Worm (Caenorhabditis elegans) whole organism, late embryonic: ENCODE data around the gene C10C6.7.

Experiments used
- C38D4.7 ChIP-seq: fragments of 200-800 bp; sonication (Bioruptor generic); optimal IDR thresholded peaks from 2 replicates; lab custom pipeline; 2018; ENCODE audit warnings: mild to moderate bottlenecking, missing genetic modification characterization, moderate library complexity, missing compliant biosample characterization
- F13H6.1 ChIP-seq: sonication (generic microtip); optimal IDR thresholded peaks from 2 replicates; lab custom pipeline; 2016; ENCODE audit warnings: missing genetic modification characterization, missing compliant biosample characterization
- K02D7.2 ChIP-seq: sonication (generic microtip); optimal IDR thresholded peaks from 2 replicates; lab custom pipeline; 2017; ENCODE audit warnings: mild to moderate bottlenecking, missing genetic modification characterization, missing compliant biosample characterization
- Y22D7AL.16 ChIP-seq: sonication (generic microtip); optimal IDR thresholded peaks from 2 replicates; lab custom pipeline; 2016; ENCODE audit warnings: missing genetic modification characterization, missing compliant biosample characterization
- ahr-1 ChIP-seq: sonication (generic microtip); optimal IDR thresholded peaks from 2 replicates; lab custom pipeline; 2016; ENCODE audit warnings: missing genetic modification characterization, missing compliant biosample characterization
- ceh-14 ChIP-seq: sonication (generic microtip); optimal IDR thresholded peaks from 2 replicates; lab custom pipeline; 2016; ENCODE audit warnings: missing genotype, missing genetic modification characterization, missing compliant biosample characterization
- ceh-18 ChIP-seq: sonication (generic microtip); optimal IDR thresholded peaks from 2 replicates; lab custom pipeline; 2016; ENCODE audit warnings: missing genetic modification characterization, missing compliant biosample characterization
- ceh-2 ChIP-seq: sonication (generic microtip); optimal IDR thresholded peaks from 2 replicates; lab custom pipeline; 2016; ENCODE audit warnings: missing genotype, missing genetic modification characterization, missing compliant biosample characterization
- ceh-24 ChIP-seq: sonication (generic microtip); optimal IDR thresholded peaks from 2 replicates; lab custom pipeline; 2016; ENCODE audit warnings: mild to moderate bottlenecking, missing genetic modification characterization, missing compliant biosample characterization
- ceh-34 ChIP-seq: sonication (generic microtip); optimal IDR thresholded peaks from 2 replicates; lab custom pipeline; 2016; ENCODE audit warnings: mild to moderate bottlenecking, missing genetic modification characterization, missing compliant biosample characterization
- ceh-45 ChIP-seq: fragments of 200-800 bp; sonication (Bioruptor generic); IDR thresholded peaks from 2 replicates; pipeline ENCODE4 v1.3.6; 2022; ENCODE audit warnings: missing genetic modification reagents, missing genetic modification characterization, missing compliant biosample characterization
- ceh-48 ChIP-seq: sonication (generic microtip); optimal IDR thresholded peaks from 2 replicates; lab custom pipeline; 2016; ENCODE audit warnings: missing genetic modification characterization, inconsistent platforms, missing compliant biosample characterization
- che-1 ChIP-seq: sonication (generic microtip); optimal IDR thresholded peaks from 2 replicates; lab custom pipeline; 2016; ENCODE audit warnings: mild to moderate bottlenecking, missing genetic modification characterization, missing compliant biosample characterization
- dmd-4 ChIP-seq: sonication (generic microtip); optimal IDR thresholded peaks from 2 replicates; lab custom pipeline; 2016; ENCODE audit warnings: borderline replicate concordance, missing genetic modification characterization, missing compliant biosample characterization
- elt-2 ChIP-seq: sonication (generic microtip); optimal IDR thresholded peaks from 2 replicates; lab custom pipeline; 2016; ENCODE audit warnings: missing genetic modification reagents, missing genetic modification characterization, missing compliant biosample characterization
- elt-4 ChIP-seq: sonication (generic microtip); optimal IDR thresholded peaks from 2 replicates; lab custom pipeline; 2016; ENCODE audit warnings: missing genetic modification characterization, missing compliant biosample characterization
- hlh-15 ChIP-seq: sonication (generic microtip); optimal IDR thresholded peaks from 2 replicates; lab custom pipeline; 2016; ENCODE audit warnings: missing genetic modification characterization, missing compliant biosample characterization
- hlh-30 ChIP-seq: sonication (generic microtip); optimal IDR thresholded peaks from 2 replicates; lab custom pipeline; 2017; ENCODE audit warnings: antibody characterized with exemption, missing genetic modification characterization, missing compliant biosample characterization; ENCODE audit not compliant: insufficient read depth
- hlh-6 ChIP-seq: sonication (generic microtip); optimal IDR thresholded peaks from 2 replicates; lab custom pipeline; 2016; ENCODE audit warnings: missing genotype, missing genetic modification characterization, missing compliant biosample characterization
- hlh-8 ChIP-seq: sonication (generic microtip); optimal IDR thresholded peaks from 2 replicates; lab custom pipeline; 2016; ENCODE audit warnings: missing genotype, missing genetic modification characterization, missing compliant biosample characterization
- mec-3 ChIP-seq: sonication (generic microtip); optimal IDR thresholded peaks from 2 replicates; lab custom pipeline; 2016; ENCODE audit warnings: borderline replicate concordance, missing genetic modification characterization, missing compliant biosample characterization
- nfya-1 ChIP-seq: sonication (generic microtip); optimal IDR thresholded peaks from 2 replicates; lab custom pipeline; 2017; ENCODE audit warnings: missing genetic modification characterization, mild to moderate bottlenecking, missing compliant biosample characterization, antibody characterized with exemption, moderate library complexity
- npax-4 ChIP-seq: sonication (generic microtip); optimal IDR thresholded peaks from 2 replicates; lab custom pipeline; 2016; ENCODE audit warnings: missing genetic modification characterization, missing compliant biosample characterization
- odd-2 ChIP-seq: sonication (generic microtip); optimal IDR thresholded peaks from 2 replicates; lab custom pipeline; 2017; ENCODE audit warnings: antibody characterized with exemption, mild to moderate bottlenecking, missing genetic modification characterization, missing compliant biosample characterization
- pat-9 ChIP-seq: fragments of 200-800 bp; sonication (Bioruptor generic); optimal IDR thresholded peaks from 2 replicates; lab custom pipeline; 2018; ENCODE audit warnings: mild to moderate bottlenecking, missing genetic modification characterization, moderate library complexity, missing compliant biosample characterization
- pax-1 ChIP-seq: fragments of 150-350 bp; optimal IDR thresholded peaks from 2 replicates; lab custom pipeline; 2014; ENCODE audit warnings: missing biosample characterization, missing genetic modification characterization
- pha-4 ChIP-seq: fragments of 150-350 bp; optimal IDR thresholded peaks from 2 replicates; lab custom pipeline; 2018; ENCODE audit warnings: missing biosample characterization, missing genetic modification reagents, missing genetic modification characterization
- pqm-1 ChIP-seq: sonication (generic microtip); optimal IDR thresholded peaks from 2 replicates; lab custom pipeline; 2016; ENCODE audit warnings: missing genetic modification characterization, missing compliant biosample characterization
- pros-1 ChIP-seq: fragments of 150-350 bp; optimal IDR thresholded peaks from 2 replicates; lab custom pipeline; 2014; ENCODE audit warnings: missing biosample characterization, missing genetic modification reagents, missing genetic modification characterization
- ref-2 ChIP-seq: sonication (generic microtip); optimal IDR thresholded peaks from 2 replicates; lab custom pipeline; 2016; ENCODE audit warnings: missing genetic modification characterization, missing compliant biosample characterization
- rnt-1 ChIP-seq: sonication (generic microtip); optimal IDR thresholded peaks from 2 replicates; lab custom pipeline; 2016; ENCODE audit warnings: missing genetic modification characterization, missing compliant biosample characterization
- sox-2 ChIP-seq: fragments of 200-800 bp; sonication (Bioruptor generic); IDR thresholded peaks from 2 replicates; pipeline ENCODE4 v1.3.6; 2022; ENCODE audit warnings: missing genetic modification reagents, missing genetic modification characterization, missing compliant biosample characterization
- sox-4 ChIP-seq: sonication (generic microtip); optimal IDR thresholded peaks from 2 replicates; lab custom pipeline; 2017; ENCODE audit warnings: mild to moderate bottlenecking, missing genetic modification characterization, inconsistent platforms, missing compliant biosample characterization
- syd-9 ChIP-seq: sonication (generic microtip); optimal IDR thresholded peaks from 2 replicates; lab custom pipeline; 2016; ENCODE audit warnings: mild to moderate bottlenecking, missing genetic modification characterization, moderate library complexity, missing compliant biosample characterization
- tbx-2 ChIP-seq: sonication (generic microtip); optimal IDR thresholded peaks from 2 replicates; lab custom pipeline; 2016; ENCODE audit warnings: missing genetic modification characterization, missing compliant biosample characterization
- unc-42 ChIP-seq: sonication (generic microtip); optimal IDR thresholded peaks from 2 replicates; lab custom pipeline; 2016; ENCODE audit warnings: missing genotype, missing genetic modification characterization, missing compliant biosample characterization
- unc-55 ChIP-seq: sonication (generic microtip); optimal IDR thresholded peaks from 2 replicates; lab custom pipeline; 2017; ENCODE audit warnings: missing biosample characterization, missing genetic modification reagents, missing genetic modification characterization
- unc-86 ChIP-seq: sonication (generic microtip); optimal IDR thresholded peaks from 2 replicates; lab custom pipeline; 2016; ENCODE audit warnings: missing genetic modification characterization, missing compliant biosample characterization
- zip-5 ChIP-seq: sonication (generic microtip); optimal IDR thresholded peaks from 2 replicates; lab custom pipeline; 2016; ENCODE audit warnings: missing genetic modification characterization, missing compliant biosample characterization
- ztf-16 ChIP-seq: sonication (generic microtip); optimal IDR thresholded peaks from 2 replicates; lab custom pipeline; 2017; ENCODE audit warnings: missing genetic modification characterization, missing compliant biosample characterization

C10C6.7 gene

DNA sequence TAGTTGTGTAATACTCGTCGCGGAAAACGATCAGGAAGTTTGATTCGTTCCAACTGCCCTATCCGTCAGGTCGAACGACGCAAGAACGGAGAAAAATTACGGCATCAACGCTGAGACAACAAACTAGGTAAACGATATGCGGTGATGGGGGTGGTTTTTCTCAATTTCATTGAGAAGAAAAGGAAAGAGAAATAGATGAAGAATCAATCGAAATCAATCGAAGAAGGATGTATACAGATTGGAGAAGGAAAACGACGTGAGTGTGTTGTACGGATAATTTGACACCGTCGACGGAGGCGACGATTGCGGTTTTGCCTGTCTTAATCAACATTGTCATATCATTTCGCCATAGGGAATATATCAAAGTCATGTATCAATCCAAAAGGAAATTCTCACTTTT is 26.6 kb upstream of the C10C6.7 start:
- TF ChIP-seq che-1 (tag; lab: Kevin White, UChicago), result no peak
- TF ChIP-seq syd-9, result no peak
- TF ChIP-seq C38D4.7 (GFP tag; lab: Kevin White, UChicago), result no peak
- TF ChIP-seq unc-42 (tag; lab: Kevin White, UChicago), result no peak
- no peak for TF ChIP-seq mec-3
- TF ChIP-seq ref-2 (tag; lab: Kevin White, UChicago), result no peak
- no peak for TF ChIP-seq Y22D7AL.16
- no peak for TF ChIP-seq ceh-14
- TF ChIP-seq sox-4, result no peak
- TF ChIP-seq pros-1 (tag; lab: Kevin White, UChicago), result no peak
- no peak for TF ChIP-seq elt-2 (tag; lab: Kevin White, UChicago)
- TF ChIP-seq ceh-24 (tag; lab: Kevin White, UChicago), result no peak
- no peak for TF ChIP-seq ahr-1
- no peak for TF ChIP-seq dmd-4 (tag; lab: Kevin White, UChicago)
- no peak for TF ChIP-seq ceh-48 (tag; lab: Kevin White, UChicago)
- no peak for TF ChIP-seq pat-9 (tag; lab: Kevin White, UChicago)
- TF ChIP-seq hlh-30 (tag; lab: Kevin White, UChicago), result no peak

DNA sequence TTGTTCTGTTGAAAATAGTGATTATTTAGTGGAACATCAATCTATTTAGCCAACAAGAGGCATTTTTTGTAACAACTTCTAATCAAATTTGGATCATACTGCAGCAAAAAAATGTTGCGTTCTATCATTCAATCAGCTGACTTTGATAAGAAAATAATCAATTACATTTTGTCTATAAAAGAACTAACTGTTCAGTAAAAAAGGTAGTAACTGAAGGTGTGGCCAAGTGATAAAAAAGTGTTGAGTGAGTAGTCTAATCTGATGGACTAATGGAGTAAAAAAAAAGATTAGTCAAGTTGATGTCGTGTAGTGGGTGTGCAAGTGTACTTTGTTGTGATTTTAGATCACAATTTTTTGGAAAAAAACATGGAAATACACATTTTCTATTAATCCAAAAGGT is 25.0 kb upstream of the C10C6.7 start:
- TF ChIP-seq syd-9 (no peak), ceh-24 (tag; lab: Kevin White, UChicago) (no peak), ceh-48 (tag; lab: Kevin White, UChicago) (no peak), unc-42 (tag; lab: Kevin White, UChicago) (no peak), pat-9 (tag; lab: Kevin White, UChicago) (no peak), ztf-16 (tag; lab: Kevin White, UChicago) (no peak), odd-2 (tag; lab: Kevin White, UChicago) (no peak), pqm-1 (no peak), ceh-14 (no peak), F13H6.1 (tag; lab: Kevin White, UChicago) (no peak), Y22D7AL.16 (no peak), unc-55 (no peak), unc-86 (tag; lab: Kevin White, UChicago) (no peak), dmd-4 (tag; lab: Kevin White, UChicago) (no peak), ceh-2 (tag; lab: Kevin White, UChicago) (no peak), ahr-1 (no peak), pha-4 (no peak), ceh-45 (GFP tag; lab: Robert Waterston, UW) (no peak)
- TF ChIP-seq, all 69 proteins: peak for 0

DNA sequence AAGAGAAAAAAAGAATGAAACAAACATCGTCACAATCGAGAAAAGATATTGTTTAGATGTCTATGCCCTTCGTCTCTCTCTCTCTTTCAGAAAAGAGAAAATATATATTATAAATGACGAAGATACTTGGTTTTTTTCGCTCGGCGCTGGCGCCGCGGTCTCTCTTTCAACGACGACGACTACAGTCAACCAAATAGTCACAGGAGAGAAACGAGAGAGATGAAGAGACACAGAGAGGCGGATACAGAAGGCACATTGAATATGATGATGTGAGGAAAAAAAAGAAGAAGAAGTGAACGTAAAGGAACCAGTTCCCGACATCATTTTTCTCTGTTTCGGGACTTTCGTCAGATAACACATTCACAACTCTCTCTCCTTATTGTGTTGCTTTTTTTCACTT is 24.1 kb upstream of the C10C6.7 start:
- no peak for TF ChIP-seq rnt-1
- no peak for TF ChIP-seq npax-4 (tag; lab: Kevin White, UChicago)

DNA sequence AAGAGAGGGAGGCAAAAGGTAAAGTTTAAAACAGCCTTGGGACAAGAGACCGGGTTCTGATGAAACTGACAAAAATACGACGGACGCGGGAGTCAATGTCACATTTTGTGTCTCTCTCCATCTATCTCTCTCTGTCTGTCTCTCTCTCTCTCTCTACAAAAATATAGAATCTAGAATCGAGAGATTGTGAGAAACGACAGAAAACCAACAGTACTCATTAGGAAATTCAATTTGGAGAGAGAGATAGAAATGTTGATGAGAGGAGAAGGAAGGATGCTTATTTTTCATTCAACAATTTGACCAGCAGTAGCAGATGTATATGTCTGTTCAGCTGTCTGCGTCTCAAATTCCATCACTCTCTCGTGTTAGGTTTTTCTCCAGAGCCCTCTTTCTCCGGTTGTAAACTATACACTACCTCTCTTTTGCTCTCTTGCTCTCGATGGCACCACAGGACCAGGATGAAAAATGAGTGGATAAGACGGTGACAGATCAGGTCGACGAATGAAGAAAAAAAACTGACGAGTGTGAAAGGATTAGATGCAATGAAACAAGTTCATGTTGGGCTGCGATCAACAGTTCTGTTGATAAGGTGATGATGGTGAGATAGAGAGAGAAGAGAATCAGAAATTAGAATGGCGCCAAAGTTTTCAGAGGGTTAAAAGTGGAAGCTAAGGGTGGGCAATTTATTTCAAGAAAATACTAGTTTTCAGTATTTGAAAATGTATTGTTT is 22.5 kb upstream of the C10C6.7 start:
- TF ChIP-seq ceh-14, result no peak
- peak; percentile 86 for TF ChIP-seq ceh-18 (tag; lab: Kevin White, UChicago)
- peak; percentile 25 for TF ChIP-seq nfya-1
- no peak for TF ChIP-seq sox-2 (GFP tag; lab: Robert Waterston, UW)
- TF ChIP-seq hlh-8 (tag; lab: Kevin White, UChicago), result peak; percentile 20
- no peak for TF ChIP-seq ceh-48 (tag; lab: Kevin White, UChicago)
- no peak for TF ChIP-seq hlh-6 (tag; lab: Kevin White, UChicago)
- TF ChIP-seq unc-86 (tag; lab: Kevin White, UChicago), result no peak
- no peak for TF ChIP-seq zip-5 (tag; lab: Kevin White, UChicago)
- TF ChIP-seq elt-4 (tag; lab: Kevin White, UChicago), result no peak
- no peak for TF ChIP-seq ceh-34 (tag; lab: Kevin White, UChicago)
- TF ChIP-seq K02D7.2 (tag; lab: Kevin White, UChicago), result no peak
- TF ChIP-seq tbx-2, result peak; percentile 7
- no peak for TF ChIP-seq hlh-15 (tag; lab: Kevin White, UChicago)
- TF ChIP-seq pax-1 (tag; lab: Kevin White, UChicago), result no peak
